Fruit fly (Drosophila melanogaster): ENCODE measurements around the gene CG32086.

The CG32086 gene

DNA sequence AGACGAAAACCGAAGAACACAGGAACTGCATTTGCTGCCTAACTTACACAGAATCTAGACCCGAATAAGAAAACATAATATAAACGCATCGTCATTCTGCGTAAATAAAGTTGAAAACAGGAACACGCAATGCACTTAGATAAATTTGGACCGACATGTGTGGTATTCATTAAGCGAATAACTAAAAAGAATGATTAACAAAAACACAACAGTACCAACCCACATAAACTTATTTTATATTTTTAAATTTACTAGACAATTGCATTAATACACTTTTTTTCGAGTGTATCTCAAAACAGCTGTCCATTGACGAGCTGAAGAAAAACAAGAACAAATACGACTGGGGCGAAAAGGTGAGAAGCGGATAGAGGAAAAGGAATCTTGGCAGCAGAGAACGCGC is 29.5 kb downstream of the CG32086 start (continued):
- TF ChIP-seq HLH3B (GFP tag; IDR thresholded peaks at IDR 0.05) = peak; percentile 69
- peak; percentile 75 for TF ChIP-seq org-1 (GFP tag; optimal IDR thresholded peaks at IDR 0.05)
- TF ChIP-seq pzg (GFP tag; optimal IDR thresholded peaks at IDR 0.05) = no peak
- peak; percentile 89 for TF ChIP-seq nmo (GFP tag; optimal IDR thresholded peaks at IDR 0.05)
- no peak for TF ChIP-seq inv (GFP tag; IDR thresholded peaks at IDR 0.05; ENCODE audit: partially characterized antibody)
- TF ChIP-seq CG8924 (tag; optimal IDR thresholded peaks at IDR 0.05) = peak; percentile 93
- peak; percentile 80 for TF ChIP-seq Sox102F (GFP tag; optimal IDR thresholded peaks at IDR 0.05)
- TF ChIP-seq CG5245 (GFP tag; optimal IDR thresholded peaks at IDR 0.05) = peak; percentile 85
- TF ChIP-seq ara (GFP tag; IDR thresholded peaks at IDR 0.05) = peak; percentile 96
- TF ChIP-seq Pdp1 (GFP tag; optimal IDR thresholded peaks at IDR 0.05) = peak; percentile 57 to 78
- peak; percentile 87 for TF ChIP-seq CG8290 (GFP tag; optimal IDR thresholded peaks at IDR 0.05)
- peak; percentile 48 to 67 for TF ChIP-seq CG8290 (tag; optimal IDR thresholded peaks at IDR 0.05)
- peak; percentile 70 for TF ChIP-seq Usf (GFP tag; optimal IDR thresholded peaks at IDR 0.05)
- TF ChIP-seq Dad (GFP tag; optimal IDR thresholded peaks at IDR 0.05) = peak; percentile 67
- peak; percentile 93 for TF ChIP-seq gem (tag; optimal IDR thresholded peaks at IDR 0.05)
- no peak for TF ChIP-seq CkIIα-i1 (GFP tag; IDR thresholded peaks at IDR 0.05)
- peak; percentile 82 for TF ChIP-seq CG2678 (tag; optimal IDR thresholded peaks at IDR 0.05)
- peak; percentile 60 for TF ChIP-seq nau (GFP tag; optimal IDR thresholded peaks at IDR 0.05)
- no peak for TF ChIP-seq cad (GFP tag; optimal IDR thresholded peaks at IDR 0.05)
- peak; percentile 66 for TF ChIP-seq CG12942 (GFP tag; optimal IDR thresholded peaks at IDR 0.05)
- TF ChIP-seq Abd-B (GFP tag; optimal IDR thresholded peaks at IDR 0.05) = peak; percentile 84
- TF ChIP-seq Hr78 (GFP tag; optimal IDR thresholded peaks at IDR 0.05) = peak in 1 of 2 experiments; percentile 60
- TF ChIP-seq CG12391 (tag; optimal IDR thresholded peaks at IDR 0.05) = peak; percentile 90
- TF ChIP-seq Hey (tag; optimal IDR thresholded peaks at IDR 0.05) = no peak
- TF ChIP-seq Dbx (GFP tag; IDR thresholded peaks at IDR 0.05) = 0 out of 3 replicates have a peak, but pooled peaks have one; percentile 11
- TF ChIP-seq CG18599 (GFP tag; optimal IDR thresholded peaks at IDR 0.05) = peak; percentile 77
- peak; percentile 45; the same call in 1 of the 2 replicates for TF ChIP-seq Atf6 (GFP tag; IDR thresholded peaks at IDR 0.05)
- no peak for TF ChIP-seq CG18011 (GFP tag; optimal IDR thresholded peaks at IDR 0.05)
- no peak for TF ChIP-seq zen2 (GFP tag; IDR thresholded peaks at IDR 0.05; ENCODE audit: partially characterized antibody)
- peak; percentile 80 for TF ChIP-seq CG30431 (GFP tag; optimal IDR thresholded peaks at IDR 0.05)
- peak; percentile 13 for TF ChIP-seq Sry-δ (GFP tag; optimal IDR thresholded peaks at IDR 0.05)
- TF ChIP-seq Drgx (GFP tag; IDR thresholded peaks at IDR 0.05) = peak; percentile 69
- TF ChIP-seq odd (GFP tag; optimal IDR thresholded peaks at IDR 0.05) = peak; percentile 65
- TF ChIP-seq scrt (GFP tag; optimal IDR thresholded peaks at IDR 0.05) = peak; percentile 50
- no peak for TF ChIP-seq Adf1 (GFP tag; IDR thresholded peaks at IDR 0.05)
- TF ChIP-seq tx (GFP tag; optimal IDR thresholded peaks at IDR 0.05) = peak; percentile 56
- TF ChIP-seq cg (GFP tag; optimal IDR thresholded peaks at IDR 0.05) = no peak
- peak; percentile 91 for TF ChIP-seq fd96Cb (tag; optimal IDR thresholded peaks at IDR 0.05)
- TF ChIP-seq jigr1 (GFP tag; IDR thresholded peaks at IDR 0.05) = no peak
- peak; percentile 32 for TF ChIP-seq CG6683 (GFP tag; optimal IDR thresholded peaks at IDR 0.05)
- no peak for TF ChIP-seq ato (GFP tag; IDR thresholded peaks at IDR 0.05; ENCODE audit: partially characterized antibody)
- TF ChIP-seq CG6654 (GFP tag; optimal IDR thresholded peaks at IDR 0.05) = peak; percentile 48
- TF ChIP-seq CG1792 (GFP tag; optimal IDR thresholded peaks at IDR 0.05) = no peak
- TF ChIP-seq Lpt (GFP tag; optimal IDR thresholded peaks at IDR 0.05) = no peak
- peak; percentile 64 for TF ChIP-seq CG33213 (GFP tag; optimal IDR thresholded peaks at IDR 0.05)
- 0 out of 3 replicates have a peak, but pooled peaks have one; percentile 49 for TF ChIP-seq CG3726 (GFP tag; IDR thresholded peaks at IDR 0.05)
- peak; percentile 88 for TF ChIP-seq NC2β (GFP tag; optimal IDR thresholded peaks at IDR 0.05)
- TF ChIP-seq NFAT (GFP tag; IDR thresholded peaks at IDR 0.05) = no peak
- TF ChIP-seq CG3838 (GFP tag; optimal IDR thresholded peaks at IDR 0.05) = peak; percentile 61
- TF ChIP-seq CG15479 (GFP tag; optimal IDR thresholded peaks at IDR 0.05) = peak; percentile 55
